Worm (Caenorhabditis elegans): Measurements from ENCODE around the gene mff-1.

- TF ChIP-seq nhr-237 (tag; optimal IDR thresholded peaks at IDR 0.05) (no peak), unc-62 (GFP tag; optimal IDR thresholded peaks at IDR 0.05) (no peak), pha-4 (tag; optimal IDR thresholded peaks at IDR 0.05) (no peak), elt-3 (tag; optimal IDR thresholded peaks at IDR 0.05) (no peak), nhr-76 (tag; optimal IDR thresholded peaks at IDR 0.05) (no peak), lsy-2 (tag; optimal IDR thresholded peaks at IDR 0.05) (no peak), sptf-1 (tag; optimal IDR thresholded peaks at IDR 0.05) (no peak), nhr-12 (tag; optimal IDR thresholded peaks at IDR 0.05) (no peak), unc-39 (tag; optimal IDR thresholded peaks at IDR 0.05) (no peak), ztf-11 (tag; optimal IDR thresholded peaks at IDR 0.05) (no peak), bed-3 (GFP tag; optimal IDR thresholded peaks at IDR 0.05) (no peak), nhr-28 (tag; optimal IDR thresholded peaks at IDR 0.05) (no peak), ceh-83 (GFP tag; optimal IDR thresholded peaks at IDR 0.05) (no peak), ceh-39 (tag; optimal IDR thresholded peaks at IDR 0.05) (no peak)
Observed at ce11 chrX:12996161-12996560, 9.1 kb upstream of the mff-1 start.

Data from whole organism, mixed stage, embryonic.